Worm (Caenorhabditis elegans) whole organism, L4 larva: ENCODE measurements around the gene gfat-2.

Source experiments
- F49E8.2 ChIP-seq: sonication (generic microtip); optimal IDR thresholded peaks from 2 replicates; lab custom pipeline; 2016; ENCODE audit warnings: missing compliant biosample characterization, mild to moderate bottlenecking, missing genetic modification characterization, borderline replicate concordance
- dve-1 ChIP-seq: sonication (generic microtip); optimal IDR thresholded peaks from 2 replicates; lab custom pipeline; 2017; ENCODE audit warnings: antibody characterized with exemption, mild to moderate bottlenecking, missing genetic modification characterization, missing compliant biosample characterization; ENCODE audit not compliant: insufficient read depth
- egl-27 ChIP-seq: sonication (generic microtip); optimal IDR thresholded peaks from 3 replicates; lab custom pipeline; 2017; ENCODE audit warnings: missing biosample characterization, missing genetic modification reagents, missing genetic modification characterization
- lin-15B ChIP-seq: fragments of 150-350 bp; sonication (generic microtip); optimal IDR thresholded peaks from 3 replicates; lab custom pipeline; 2014; ENCODE audit warnings: missing biosample characterization, missing genetic modification characterization
- lin-29 ChIP-seq: fragments of 200-800 bp; sonication (Bioruptor generic); IDR thresholded peaks from 2 replicates; pipeline ENCODE4 v1.3.6; 2022; ENCODE audit warnings: missing genetic modification reagents, missing genetic modification characterization, missing compliant biosample characterization
- nhr-41 ChIP-seq: fragments of 200-800 bp; sonication (Bioruptor generic); IDR thresholded peaks from 2 replicates; pipeline ENCODE4 v1.3.6; 2022; ENCODE audit warnings: missing genetic modification reagents, missing genetic modification characterization, missing compliant biosample characterization
- nhr-76 ChIP-seq: fragments of 150-350 bp; optimal IDR thresholded peaks from 2 replicates; lab custom pipeline; 2014; ENCODE audit warnings: missing biosample characterization, missing genetic modification characterization
- skn-1 ChIP-seq: fragments of 150-350 bp; optimal IDR thresholded peaks from 2 replicates; lab custom pipeline; 2014; ENCODE audit warnings: missing biosample characterization, missing genetic modification characterization
- unc-130 ChIP-seq: sonication (generic microtip); optimal IDR thresholded peaks from 2 replicates; lab custom pipeline; 2016; ENCODE audit warnings: missing genetic modification reagents, missing genetic modification characterization, missing compliant biosample characterization
- zag-1 ChIP-seq: fragments of 150-350 bp; optimal IDR thresholded peaks from 2 replicates; lab custom pipeline; 2014; ENCODE audit warnings: missing biosample characterization, missing genetic modification characterization
- zfp-2 ChIP-seq: sonication (generic microtip); optimal IDR thresholded peaks from 2 replicates; lab custom pipeline; 2016; ENCODE audit warnings: mild to moderate bottlenecking, missing genetic modification characterization, missing compliant biosample characterization

- TF ChIP-seq lin-29 (no peak), F49E8.2 (tag; lab: Kevin White, UChicago) (no peak), zag-1 (no peak), nhr-41 (GFP tag; lab: Robert Waterston, UW) (no peak), egl-27 (no peak), unc-130 (no peak), nhr-76 (no peak), lin-15B (tag; lab: Kevin White, UChicago) (no peak), skn-1 (tag; lab: Kevin White, UChicago) (no peak), dve-1 (tag; lab: Kevin White, UChicago) (no peak), zfp-2 (tag; lab: Kevin White, UChicago) (no peak)
Observed at ce11 chrIV:11461335-11461734, 51.3 kb downstream of the gfat-2 start.
